Worm (Caenorhabditis elegans) whole organism, L1 larva: ENCODE results near the gene srg-60.
A peak's percentile ranks its signal among the peaks of the same experiment; 100 is the strongest.

Experiments used
- C34B4.2 ChIP-seq: sonication (generic microtip); optimal IDR thresholded peaks from 2 replicates; lab custom pipeline; 2017; ENCODE audit warnings: mild to moderate bottlenecking, missing genetic modification characterization, missing compliant biosample characterization
- aha-1 ChIP-seq: fragments of 150-350 bp; optimal IDR thresholded peaks from 2 replicates; lab custom pipeline; 2014; ENCODE audit warnings: missing biosample characterization, missing genetic modification characterization
- aly-2 ChIP-seq: fragments of 150-350 bp; optimal IDR thresholded peaks from 2 replicates; lab custom pipeline; 2014; ENCODE audit warnings: missing biosample characterization, missing genetic modification characterization
- blmp-1 ChIP-seq: fragments of 150-350 bp; optimal IDR thresholded peaks from 2 replicates; lab custom pipeline; 2014; ENCODE audit warnings: missing biosample characterization, missing genetic modification characterization
- ceh-90 ChIP-seq: sonication (generic microtip); optimal IDR thresholded peaks from 2 replicates; lab custom pipeline; 2016; ENCODE audit warnings: missing genetic modification characterization, missing compliant biosample characterization
- ces-1 ChIP-seq: fragments of 150-350 bp; optimal IDR thresholded peaks from 2 replicates; lab custom pipeline; 2014; ENCODE audit warnings: missing biosample characterization, missing genetic modification reagents, missing genetic modification characterization
- efl-1 ChIP-seq, 4 experiments: fragments of 150-350 bp; optimal IDR thresholded peaks in 3 of 4; peaks in 1 of 4; 1 replicate in 1 of 4; 2 replicates in 3 of 4; lab custom pipeline; 2014; ENCODE audit warnings: missing biosample characterization in 2 of 4, missing genetic modification characterization in 2 of 4, missing genetic modification reagents in 2 of 4
- egl-13 ChIP-seq: sonication (generic microtip); optimal IDR thresholded peaks from 2 replicates; lab custom pipeline; 2016; ENCODE audit warnings: missing genotype, missing genetic modification reagents, missing genetic modification characterization, missing compliant biosample characterization
- egl-27 ChIP-seq, 2 experiments: fragments of 150-350 bp in 1 of 2; sonication (generic microtip); optimal IDR thresholded peaks; 3 replicates each; lab custom pipeline; 2017 to 2018; ENCODE audit warnings: missing biosample characterization in 2 of 2, missing genetic modification characterization in 2 of 2, missing genetic modification reagents in 2 of 2
- fkh-4 ChIP-seq: sonication (generic microtip); optimal IDR thresholded peaks from 2 replicates; lab custom pipeline; 2016; ENCODE audit warnings: missing compliant biosample characterization, missing genetic modification characterization, borderline replicate concordance
- grh-1 ChIP-seq: fragments of 200-800 bp; sonication (Bioruptor generic); IDR thresholded peaks from 2 replicates; pipeline ENCODE4 v1.3.6; 2022; ENCODE audit warnings: missing genetic modification reagents, missing genetic modification characterization, missing compliant biosample characterization
- hlh-17 ChIP-seq: fragments of 200-800 bp; sonication (Bioruptor generic); optimal IDR thresholded peaks from 2 replicates; lab custom pipeline; 2018; ENCODE audit warnings: missing genetic modification characterization, mild to moderate bottlenecking, missing compliant biosample characterization, moderate library complexity, borderline replicate concordance
- lin-13 ChIP-seq: fragments of 150-350 bp; optimal IDR thresholded peaks from 2 replicates; lab custom pipeline; 2014; ENCODE audit warnings: missing biosample characterization, missing genetic modification reagents, missing genetic modification characterization
- lin-35 ChIP-seq, 2 experiments: fragments of 150-350 bp; optimal IDR thresholded peaks; 2 replicates each; lab custom pipeline; 2014; ENCODE audit warnings: missing biosample characterization in 2 of 2, missing genetic modification characterization in 2 of 2, missing genetic modification reagents in 2 of 2
- mab-9 ChIP-seq: fragments of 200-800 bp; sonication (Bioruptor generic); IDR thresholded peaks from 2 replicates; pipeline ENCODE4 v1.3.6; 2022; ENCODE audit warnings: missing genetic modification reagents, missing genetic modification characterization, missing compliant biosample characterization
- mdl-1 ChIP-seq, 2 experiments: fragments of 150-350 bp; optimal IDR thresholded peaks; 2 replicates each; lab custom pipeline; 2014 to 2017; ENCODE audit warnings: missing biosample characterization in 2 of 2, missing genetic modification characterization in 2 of 2, inconsistent platforms in 1 of 2
- nhr-11 ChIP-seq: fragments of 150-350 bp; optimal IDR thresholded peaks from 2 replicates; lab custom pipeline; 2014; ENCODE audit warnings: missing biosample characterization, missing genetic modification characterization
- nhr-12 ChIP-seq: sonication (generic microtip); optimal IDR thresholded peaks from 2 replicates; lab custom pipeline; 2017; ENCODE audit warnings: missing biosample characterization, missing genetic modification characterization
- nhr-77 ChIP-seq: fragments of 150-350 bp; optimal IDR thresholded peaks from 2 replicates; lab custom pipeline; 2014; ENCODE audit warnings: missing biosample characterization, missing genetic modification characterization
- nhr-90 ChIP-seq: sonication (generic microtip); optimal IDR thresholded peaks from 2 replicates; lab custom pipeline; 2016; ENCODE audit warnings: mild to moderate bottlenecking, missing genetic modification characterization, missing compliant biosample characterization; ENCODE audit not compliant: poor library complexity
- rnt-1 ChIP-seq: sonication (generic microtip); optimal IDR thresholded peaks from 2 replicates; lab custom pipeline; 2016; ENCODE audit warnings: mild to moderate bottlenecking, missing genetic modification characterization, moderate library complexity, missing compliant biosample characterization
- skn-1 ChIP-seq: fragments of 150-350 bp; optimal IDR thresholded peaks from 2 replicates; lab custom pipeline; 2014; ENCODE audit warnings: missing biosample characterization, missing genetic modification characterization
- snpc-4 ChIP-seq: fragments of 150-350 bp; optimal IDR thresholded peaks from 2 replicates; lab custom pipeline; 2014; ENCODE audit warnings: missing biosample characterization, missing genetic modification characterization
- sox-4 ChIP-seq: sonication (generic microtip); optimal IDR thresholded peaks from 2 replicates; lab custom pipeline; 2016; ENCODE audit warnings: missing genetic modification characterization, missing compliant biosample characterization
- sptf-1 ChIP-seq: fragments of 150-350 bp; optimal IDR thresholded peaks from 2 replicates; lab custom pipeline; 2014; ENCODE audit warnings: missing biosample characterization, missing genetic modification characterization
- swsn-7 ChIP-seq: sonication (generic microtip); optimal IDR thresholded peaks from 2 replicates; lab custom pipeline; 2016; ENCODE audit warnings: missing genetic modification characterization, missing compliant biosample characterization
- tbx-2 ChIP-seq: sonication (generic microtip); optimal IDR thresholded peaks from 2 replicates; lab custom pipeline; 2016; ENCODE audit warnings: missing genetic modification characterization, missing compliant biosample characterization
- unc-30 ChIP-seq: sonication (generic microtip); optimal IDR thresholded peaks from 2 replicates; lab custom pipeline; 2017; ENCODE audit warnings: missing biosample characterization, missing genetic modification characterization
- unc-98 ChIP-seq: fragments of 200-800 bp; sonication (Bioruptor generic); IDR thresholded peaks from 2 replicates; pipeline ENCODE4 v1.3.6; 2022; ENCODE audit warnings: missing genetic modification characterization, missing compliant biosample characterization
- vab-15 ChIP-seq: sonication (generic microtip); optimal IDR thresholded peaks from 2 replicates; lab custom pipeline; 2017; ENCODE audit warnings: missing genotype, mild to moderate bottlenecking, missing genetic modification characterization, missing compliant biosample characterization
- zag-1 ChIP-seq: fragments of 150-350 bp; optimal IDR thresholded peaks from 2 replicates; lab custom pipeline; 2014; ENCODE audit warnings: missing biosample characterization, missing genetic modification characterization
- zip-4 ChIP-seq: fragments of 200-800 bp; sonication (Bioruptor generic); optimal IDR thresholded peaks from 2 replicates; lab custom pipeline; 2018; ENCODE audit warnings: mild to moderate bottlenecking, missing genetic modification characterization, moderate library complexity, missing compliant biosample characterization
- ztf-11 ChIP-seq, 2 experiments: sonication (generic microtip); optimal IDR thresholded peaks; 2 replicates each; lab custom pipeline; 2016 to 2017; ENCODE audit warnings: missing genetic modification characterization in 2 of 2, missing biosample characterization in 1 of 2, missing compliant biosample characterization in 1 of 2

srg-60 gene

DNA sequence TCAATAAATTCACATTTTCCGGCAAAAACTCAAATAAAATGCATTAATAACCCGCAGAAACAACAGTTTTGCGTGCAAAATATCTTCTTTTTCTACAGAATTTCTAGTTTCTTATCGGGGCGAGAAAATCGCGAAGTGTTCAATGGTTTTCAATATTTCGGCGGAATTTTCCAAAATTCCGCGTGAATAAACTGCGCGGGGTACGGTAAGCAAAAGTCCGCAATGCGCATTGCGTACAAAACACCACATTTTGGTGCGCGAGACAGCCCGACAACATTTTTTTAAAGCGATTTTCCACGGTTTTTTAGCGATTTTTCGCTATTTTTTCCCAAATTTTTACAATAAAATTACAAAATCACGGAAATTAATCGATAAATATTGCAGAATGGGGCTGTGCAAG lies 28.1 kb downstream of the srg-60 start, which contains the start of gene Y45G12B.2 (continued):
- TF ChIP-seq tbx-2 (tag; lab: Kevin White, UChicago) (peak; percentile 66), ces-1 (no peak), zag-1 (tag; lab: Kevin White, UChicago) (no peak), lin-35 (GFP tag; optimal IDR thresholded peaks at IDR 0.05; lab: Kevin White, UChicago) (peak; percentile 74 to 86), sptf-1 (tag; lab: Kevin White, UChicago) (no peak), sox-4 (tag; lab: Kevin White, UChicago) (no peak), unc-30 (tag; lab: Kevin White, UChicago) (no peak), mab-9 (GFP tag; lab: Robert Waterston, UW) (no peak), skn-1 (tag; lab: Kevin White, UChicago) (peak; percentile 45), grh-1 (GFP tag; lab: Robert Waterston, UW) (peak; percentile 30; the same call in 1 of the 2 replicates), nhr-77 (tag; lab: Kevin White, UChicago) (peak; percentile 18), ceh-90 (tag; lab: Kevin White, UChicago) (no peak)

DNA sequence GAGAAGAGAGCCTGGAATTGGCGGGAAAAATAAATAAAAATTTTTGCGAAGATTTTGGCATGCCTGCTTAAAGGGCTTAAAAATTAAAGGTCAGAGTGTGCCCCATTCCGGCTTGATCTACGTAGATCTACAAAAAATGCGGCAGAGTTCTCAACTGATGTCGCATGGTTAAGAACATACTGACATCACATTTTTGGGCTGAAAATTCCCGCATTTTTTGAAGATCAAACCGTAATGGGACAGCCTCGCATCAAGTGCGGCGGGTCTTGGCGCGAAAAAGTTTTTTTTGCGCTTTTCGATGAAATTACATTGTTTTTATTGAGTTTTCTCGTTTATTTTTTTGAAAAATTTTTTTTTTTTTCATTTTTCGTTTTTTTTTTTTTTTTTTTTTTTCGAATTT lies 31.5 kb downstream of the srg-60 start:
- TF ChIP-seq egl-13 (no peak), fkh-4 (tag; lab: Kevin White, UChicago) (no peak), vab-15 (tag; lab: Kevin White, UChicago) (no peak)

DNA sequence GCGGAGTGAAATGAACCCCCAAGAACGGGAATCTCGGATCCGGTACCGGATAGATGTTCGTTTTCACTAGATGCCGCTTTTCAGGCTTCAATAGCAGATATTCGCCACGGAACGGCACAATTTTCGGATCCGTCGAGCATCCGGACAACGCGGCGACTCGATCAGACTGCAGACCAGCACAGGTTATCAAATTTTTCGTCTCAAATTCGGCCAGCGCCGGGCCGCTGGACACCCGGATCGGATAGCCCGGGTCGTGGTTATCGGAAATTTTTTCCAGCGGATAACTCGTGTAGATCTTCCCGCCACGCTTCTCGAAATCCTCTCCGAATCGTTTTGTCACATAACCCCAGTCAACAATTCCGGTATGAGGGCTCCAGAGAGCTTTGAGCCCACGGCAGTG lies 32.0 kb downstream of the srg-60 start:
- TF ChIP-seq egl-13 (no peak), unc-98 (no peak), hlh-17 (GFP tag; lab: Kevin White, UChicago) (no peak), rnt-1 (tag; lab: Kevin White, UChicago) (no peak), nhr-12 (no peak), unc-30 (tag; lab: Kevin White, UChicago) (no peak), aly-2 (tag; lab: Kevin White, UChicago) (no peak), lin-13 (GFP tag; lab: Kevin White, UChicago) (no peak), ztf-11 (tag; optimal IDR thresholded peaks at IDR 0.05; lab: Kevin White, UChicago) (no peak), swsn-7 (tag; lab: Kevin White, UChicago) (no peak), lin-35 (GFP tag; optimal IDR thresholded peaks at IDR 0.05; lab: Kevin White, UChicago) (no peak)

DNA sequence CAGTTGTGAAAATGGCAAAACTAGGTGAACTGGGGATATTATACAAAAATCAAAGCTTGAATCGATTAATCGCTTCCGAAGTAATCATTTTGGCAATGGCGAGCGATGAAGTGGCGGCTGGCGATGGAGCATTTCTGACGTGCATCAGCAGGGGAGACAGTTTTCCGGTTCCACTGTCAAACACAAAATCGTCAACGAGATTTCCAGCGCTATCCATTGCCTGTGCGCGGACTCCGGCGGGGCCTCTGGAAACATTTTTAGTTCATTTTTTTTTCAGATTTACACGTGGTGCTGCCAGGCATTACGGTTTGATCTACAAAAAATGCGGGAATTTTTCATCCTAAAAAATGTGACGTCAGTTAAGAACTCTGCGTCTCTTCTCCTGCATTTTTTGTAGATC lies 33.9 kb downstream of the srg-60 start:
- TF ChIP-seq efl-1 (optimal IDR thresholded peaks at IDR 0.05; lab: Kevin White, UChicago) = no peak
- peak in 1 of 2 experiments; percentile 37 for TF ChIP-seq efl-1 (GFP tag; optimal IDR thresholded peaks at IDR 0.05 in 1 of 2; lab: Kevin White, UChicago)
- TF ChIP-seq fkh-4 (tag; lab: Kevin White, UChicago) = no peak

DNA sequence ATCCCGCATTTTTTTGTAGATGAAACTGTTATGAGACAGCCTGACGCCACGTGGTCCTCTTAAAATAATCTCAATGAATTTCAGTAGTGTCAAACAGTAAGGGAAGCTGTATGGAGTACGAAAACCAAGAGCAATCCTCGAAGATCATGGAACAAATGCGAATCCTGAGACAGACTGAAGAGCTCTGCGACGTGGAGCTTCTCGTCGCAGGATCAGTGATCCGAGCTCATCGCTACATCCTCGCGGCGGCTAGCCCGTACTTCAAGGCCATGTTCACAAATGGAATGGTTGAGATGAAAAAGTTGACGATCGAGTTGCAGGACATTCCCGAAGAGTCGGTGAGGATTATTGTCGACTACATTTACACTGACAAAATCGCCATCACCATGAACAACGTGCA lies 38.2 kb downstream of the srg-60 start:
- TF ChIP-seq nhr-90 (no peak), rnt-1 (tag; lab: Kevin White, UChicago) (no peak), lin-35 (GFP tag; optimal IDR thresholded peaks at IDR 0.05; lab: Kevin White, UChicago) (no peak)

DNA sequence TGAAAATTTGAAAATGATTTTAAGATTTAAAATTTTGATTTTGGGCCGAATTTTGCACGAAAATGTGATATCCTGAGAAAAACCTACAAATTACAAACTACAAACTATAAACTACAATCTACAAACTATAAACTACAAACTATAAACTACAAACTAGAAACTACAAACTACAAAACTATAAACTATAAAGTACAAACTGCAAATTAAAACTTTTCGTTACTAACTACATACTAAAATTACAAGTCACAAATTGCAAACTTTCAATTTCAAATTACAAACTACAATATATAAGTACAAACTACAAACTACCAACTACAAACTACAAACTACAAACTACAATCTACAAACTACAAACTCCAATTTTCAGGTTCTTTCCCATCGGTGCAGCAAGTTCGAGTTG lies 39.0 kb downstream of the srg-60 start:
- TF ChIP-seq nhr-11 (tag; lab: Kevin White, UChicago) (no peak), C34B4.2 (tag; lab: Kevin White, UChicago) (no peak), aha-1 (no peak), sptf-1 (tag; lab: Kevin White, UChicago) (no peak), rnt-1 (tag; lab: Kevin White, UChicago) (no peak), snpc-4 (tag; lab: Kevin White, UChicago) (no peak), zip-4 (GFP tag; lab: Kevin White, UChicago) (no peak), grh-1 (GFP tag; lab: Robert Waterston, UW) (no peak), blmp-1 (no peak), mdl-1 (tag; optimal IDR thresholded peaks at IDR 0.05; lab: Kevin White, UChicago) (no peak), ceh-90 (tag; lab: Kevin White, UChicago) (no peak), skn-1 (tag; lab: Kevin White, UChicago) (no peak), egl-27 (tag; optimal IDR thresholded peaks at IDR 0.05; lab: Kevin White, UChicago) (no peak)
